Fruit fly (Drosophila melanogaster) whole organism, adult: ENCODE data around the gene CG43090.

ENCODE experiments used
- CG7045 ChIP-seq: fragments of 200-800 bp; sonication (Bioruptor generic); optimal IDR thresholded peaks from 2 replicates; lab custom pipeline; 2017; ENCODE audit warnings: missing biosample characterization, mild to moderate bottlenecking, missing genetic modification characterization
- CG7101 ChIP-seq: fragments of 200-800 bp; sonication (Bioruptor generic); optimal IDR thresholded peaks from 2 replicates; lab custom pipeline; 2018; ENCODE audit warnings: missing biosample characterization, mild to moderate bottlenecking, missing genetic modification characterization, moderate library complexity
- cic ChIP-seq: fragments of 200-800 bp; sonication (Bioruptor generic); optimal IDR thresholded peaks from 2 replicates; lab custom pipeline; 2017; ENCODE audit warnings: missing biosample characterization, mild to moderate bottlenecking, missing genetic modification characterization, moderate library complexity
- pad ChIP-seq: fragments of 200-800 bp; sonication (Bioruptor generic); optimal IDR thresholded peaks from 3 replicates; lab custom pipeline; 2017; ENCODE audit warnings: missing biosample characterization, missing genetic modification characterization, mild to moderate bottlenecking, moderate library complexity, missing genetic modification reagents
- toe ChIP-seq: fragments of 200-800 bp; sonication (Bioruptor generic); optimal IDR thresholded peaks from 2 replicates; lab custom pipeline; 2016; ENCODE audit warnings: missing biosample characterization, missing genetic modification characterization

DNA sequence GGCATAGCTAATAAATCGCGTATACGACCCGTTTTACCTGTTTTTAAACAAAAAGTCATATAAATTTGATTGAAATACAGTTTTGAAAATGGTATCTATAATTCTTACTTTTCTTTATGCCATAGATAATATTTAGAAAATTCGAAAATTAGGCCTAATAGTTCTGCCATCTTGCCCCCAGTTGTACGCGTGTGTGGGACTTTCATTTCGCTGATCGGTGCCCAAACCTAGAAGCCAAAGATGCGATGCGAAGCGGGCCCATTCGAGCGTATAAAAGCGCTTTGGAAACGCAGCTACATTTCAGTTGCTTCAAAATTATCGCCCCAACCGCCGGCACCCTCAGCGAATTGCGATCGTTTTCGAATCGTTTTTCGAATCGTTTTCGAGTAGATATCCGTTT lies 37.3 kb upstream of the CG43090 start, which contains the start of gene CG14445:
- TF ChIP-seq CG7045 (GFP tag; lab: Kevin White, UChicago) (no peak), toe (GFP tag; lab: Kevin White, UChicago) (no peak), CG7101 (tag; lab: Kevin White, UChicago) (no peak), cic (GFP tag; lab: Kevin White, UChicago) (no peak), pad (GFP tag; lab: Kevin White, UChicago) (no peak)
